Worm (Caenorhabditis elegans) whole organism, late embryonic: ENCODE measurements around the gene Y39B6A.9.
A peak's percentile ranks its signal among the peaks of the same experiment; 100 is the strongest.

Experiments used
- K09A11.1 ChIP-seq: sonication (generic microtip); optimal IDR thresholded peaks from 2 replicates; lab custom pipeline; 2017; ENCODE audit warnings: antibody characterized with exemption, mild to moderate bottlenecking, missing genetic modification characterization, missing compliant biosample characterization; ENCODE audit not compliant: insufficient read depth
- T23F11.4 ChIP-seq: fragments of 200-800 bp; sonication (Bioruptor generic); optimal IDR thresholded peaks from 2 replicates; lab custom pipeline; 2018; ENCODE audit warnings: mild to moderate bottlenecking, missing genetic modification characterization, missing compliant biosample characterization
- Y22D7AL.16 ChIP-seq: sonication (generic microtip); optimal IDR thresholded peaks from 2 replicates; lab custom pipeline; 2016; ENCODE audit warnings: missing genetic modification characterization, missing compliant biosample characterization
- ceh-14 ChIP-seq: sonication (generic microtip); optimal IDR thresholded peaks from 2 replicates; lab custom pipeline; 2016; ENCODE audit warnings: missing genotype, missing genetic modification characterization, missing compliant biosample characterization
- ceh-19 ChIP-seq: fragments of 200-800 bp; sonication (Bioruptor generic); optimal IDR thresholded peaks from 2 replicates; lab custom pipeline; 2018; ENCODE audit warnings: mild to moderate bottlenecking, missing genetic modification characterization, missing compliant biosample characterization
- ceh-2 ChIP-seq: sonication (generic microtip); optimal IDR thresholded peaks from 2 replicates; lab custom pipeline; 2016; ENCODE audit warnings: missing genotype, missing genetic modification characterization, missing compliant biosample characterization
- ceh-24 ChIP-seq: sonication (generic microtip); optimal IDR thresholded peaks from 2 replicates; lab custom pipeline; 2016; ENCODE audit warnings: mild to moderate bottlenecking, missing genetic modification characterization, missing compliant biosample characterization
- ceh-34 ChIP-seq: sonication (generic microtip); optimal IDR thresholded peaks from 2 replicates; lab custom pipeline; 2016; ENCODE audit warnings: mild to moderate bottlenecking, missing genetic modification characterization, missing compliant biosample characterization
- ceh-48 ChIP-seq: sonication (generic microtip); optimal IDR thresholded peaks from 2 replicates; lab custom pipeline; 2016; ENCODE audit warnings: missing genetic modification characterization, inconsistent platforms, missing compliant biosample characterization
- dve-1 ChIP-seq: sonication (generic microtip); optimal IDR thresholded peaks from 2 replicates; lab custom pipeline; 2017; ENCODE audit warnings: antibody characterized with exemption, mild to moderate bottlenecking, missing genetic modification characterization, missing compliant biosample characterization
- elt-2 ChIP-seq: sonication (generic microtip); optimal IDR thresholded peaks from 2 replicates; lab custom pipeline; 2016; ENCODE audit warnings: missing genetic modification reagents, missing genetic modification characterization, missing compliant biosample characterization
- elt-4 ChIP-seq: sonication (generic microtip); optimal IDR thresholded peaks from 2 replicates; lab custom pipeline; 2016; ENCODE audit warnings: missing genetic modification characterization, missing compliant biosample characterization
- ets-4 ChIP-seq: sonication (generic microtip); optimal IDR thresholded peaks from 2 replicates; lab custom pipeline; 2016; ENCODE audit warnings: missing genetic modification characterization, missing compliant biosample characterization
- fax-1 ChIP-seq: sonication (generic microtip); optimal IDR thresholded peaks from 2 replicates; lab custom pipeline; 2016; ENCODE audit warnings: missing genotype, missing genetic modification characterization, missing compliant biosample characterization
- hlh-30 ChIP-seq: sonication (generic microtip); optimal IDR thresholded peaks from 2 replicates; lab custom pipeline; 2017; ENCODE audit warnings: antibody characterized with exemption, missing genetic modification characterization, missing compliant biosample characterization; ENCODE audit not compliant: insufficient read depth
- hlh-6 ChIP-seq: sonication (generic microtip); optimal IDR thresholded peaks from 2 replicates; lab custom pipeline; 2016; ENCODE audit warnings: missing genotype, missing genetic modification characterization, missing compliant biosample characterization
- hlh-8 ChIP-seq: sonication (generic microtip); optimal IDR thresholded peaks from 2 replicates; lab custom pipeline; 2016; ENCODE audit warnings: missing genotype, missing genetic modification characterization, missing compliant biosample characterization
- lim-6 ChIP-seq: sonication (generic microtip); optimal IDR thresholded peaks from 2 replicates; lab custom pipeline; 2016; ENCODE audit warnings: missing genetic modification characterization, missing compliant biosample characterization
- lin-11 ChIP-seq: fragments of 200-800 bp; sonication (Bioruptor generic); optimal IDR thresholded peaks from 2 replicates; lab custom pipeline; 2018; ENCODE audit warnings: mild to moderate bottlenecking, missing genetic modification characterization, missing compliant biosample characterization
- madf-2 ChIP-seq: sonication (generic microtip); optimal IDR thresholded peaks from 2 replicates; lab custom pipeline; 2017; ENCODE audit warnings: missing genetic modification characterization, missing compliant biosample characterization
- mec-3 ChIP-seq: sonication (generic microtip); optimal IDR thresholded peaks from 2 replicates; lab custom pipeline; 2016; ENCODE audit warnings: borderline replicate concordance, missing genetic modification characterization, missing compliant biosample characterization
- nfya-1 ChIP-seq: sonication (generic microtip); optimal IDR thresholded peaks from 2 replicates; lab custom pipeline; 2017; ENCODE audit warnings: missing genetic modification characterization, mild to moderate bottlenecking, missing compliant biosample characterization, antibody characterized with exemption, moderate library complexity
- nhr-232 ChIP-seq: sonication (generic microtip); optimal IDR thresholded peaks from 2 replicates; lab custom pipeline; 2016; ENCODE audit warnings: missing genetic modification characterization, missing compliant biosample characterization
- pax-1 ChIP-seq: fragments of 150-350 bp; optimal IDR thresholded peaks from 2 replicates; lab custom pipeline; 2014; ENCODE audit warnings: missing biosample characterization, missing genetic modification characterization
- pha-2 ChIP-seq: sonication (generic microtip); optimal IDR thresholded peaks from 2 replicates; lab custom pipeline; 2017; ENCODE audit warnings: mild to moderate bottlenecking, missing genetic modification characterization, missing compliant biosample characterization
- pqm-1 ChIP-seq: sonication (generic microtip); optimal IDR thresholded peaks from 2 replicates; lab custom pipeline; 2016; ENCODE audit warnings: missing genetic modification characterization, missing compliant biosample characterization
- pros-1 ChIP-seq: fragments of 150-350 bp; optimal IDR thresholded peaks from 2 replicates; lab custom pipeline; 2014; ENCODE audit warnings: missing biosample characterization, missing genetic modification reagents, missing genetic modification characterization
- ref-2 ChIP-seq: sonication (generic microtip); optimal IDR thresholded peaks from 2 replicates; lab custom pipeline; 2016; ENCODE audit warnings: missing genetic modification characterization, missing compliant biosample characterization
- sdc-2 ChIP-seq: sonication (generic microtip); optimal IDR thresholded peaks from 2 replicates; lab custom pipeline; 2016; ENCODE audit warnings: missing genotype, missing genetic modification characterization, missing compliant biosample characterization
- sox-2 ChIP-seq: fragments of 200-800 bp; sonication (Bioruptor generic); IDR thresholded peaks from 2 replicates; pipeline ENCODE4 v1.3.6; 2022; ENCODE audit warnings: missing genetic modification reagents, missing genetic modification characterization, missing compliant biosample characterization
- sox-4 ChIP-seq: sonication (generic microtip); optimal IDR thresholded peaks from 2 replicates; lab custom pipeline; 2017; ENCODE audit warnings: mild to moderate bottlenecking, missing genetic modification characterization, inconsistent platforms, missing compliant biosample characterization
- tbx-2 ChIP-seq: sonication (generic microtip); optimal IDR thresholded peaks from 2 replicates; lab custom pipeline; 2016; ENCODE audit warnings: missing genetic modification characterization, missing compliant biosample characterization
- tbx-7 ChIP-seq: sonication (generic microtip); optimal IDR thresholded peaks from 2 replicates; lab custom pipeline; 2016; ENCODE audit warnings: missing genotype, missing genetic modification characterization, missing compliant biosample characterization
- unc-3 ChIP-seq, 2 experiments: fragments of 200-800 bp in 1 of 2; sonication (Bioruptor generic) in 1 of 2; sonication (generic microtip) in 1 of 2; conservative IDR thresholded peaks in 1 of 2; optimal IDR thresholded peaks in 1 of 2; 2 replicates each; pipeline versions ENCODE4 v1.3.6 to Lab custom; 2016 to 2022; ENCODE audit warnings: missing compliant biosample characterization in 2 of 2, missing genetic modification characterization in 2 of 2, missing genetic modification reagents in 1 of 2
- unc-42 ChIP-seq: sonication (generic microtip); optimal IDR thresholded peaks from 2 replicates; lab custom pipeline; 2016; ENCODE audit warnings: missing genotype, missing genetic modification characterization, missing compliant biosample characterization
- zip-5 ChIP-seq: sonication (generic microtip); optimal IDR thresholded peaks from 2 replicates; lab custom pipeline; 2016; ENCODE audit warnings: missing genetic modification characterization, missing compliant biosample characterization
- ztf-16 ChIP-seq: sonication (generic microtip); optimal IDR thresholded peaks from 2 replicates; lab custom pipeline; 2017; ENCODE audit warnings: missing genetic modification characterization, missing compliant biosample characterization

Gene Y39B6A.9

ce11 chrV:19148350-19148749 is 12.0 kb downstream of the Y39B6A.9 start:
- TF ChIP-seq hlh-6 (tag; lab: Kevin White, UChicago) (peak; percentile 16), sdc-2 (tag; lab: Kevin White, UChicago) (no peak), mec-3 (peak; percentile 64), ceh-14 (tag; lab: Kevin White, UChicago) (no peak), lin-11 (tag; lab: Kevin White, UChicago) (no peak), ceh-2 (no peak), Y22D7AL.16 (tag; lab: Kevin White, UChicago) (no peak), pqm-1 (tag; lab: Kevin White, UChicago) (no peak), nhr-232 (tag; lab: Kevin White, UChicago) (no peak), pax-1 (tag; lab: Kevin White, UChicago) (no peak), unc-42 (tag; lab: Kevin White, UChicago) (no peak)

- TF ChIP-seq ceh-48 (tag; lab: Kevin White, UChicago) = no peak
- no peak for TF ChIP-seq T23F11.4 (GFP tag; lab: Kevin White, UChicago)
- no peak for TF ChIP-seq tbx-2 (tag; lab: Kevin White, UChicago)
- TF ChIP-seq ceh-24 (tag; lab: Kevin White, UChicago) = no peak
- no peak for TF ChIP-seq dve-1 (tag; lab: Kevin White, UChicago)
- TF ChIP-seq fax-1 = no peak
- no peak for TF ChIP-seq tbx-7 (tag; lab: Kevin White, UChicago)
- no peak for TF ChIP-seq sox-4 (tag; lab: Kevin White, UChicago)
- TF ChIP-seq madf-2 (tag; lab: Kevin White, UChicago) = no peak
- no peak for TF ChIP-seq hlh-8 (tag; lab: Kevin White, UChicago)
- no peak for TF ChIP-seq sox-2 (GFP tag; lab: Robert Waterston, UW)
- no peak for TF ChIP-seq elt-2
- TF ChIP-seq lin-11 (tag; lab: Kevin White, UChicago) = no peak
- TF ChIP-seq nfya-1 (tag; lab: Kevin White, UChicago) = no peak
- no peak for TF ChIP-seq unc-3 (GFP tag; conservative IDR thresholded peaks at IDR 0.05; lab: Robert Waterston, UW)
- TF ChIP-seq unc-3 (tag; optimal IDR thresholded peaks at IDR 0.05; lab: Kevin White, UChicago) = no peak
- no peak for TF ChIP-seq ceh-14 (tag; lab: Kevin White, UChicago)
Observed at ce11 chrV:19149057-19149456, 12.8 kb downstream of the Y39B6A.9 start, which contains the start of gene Y39B6A.7. Gene Y39B6A.7, minus strand, starts transcription at chrV:19149157.

ce11 chrV:19152328-19152727 is 16.0 kb downstream of the Y39B6A.9 start, which contains the start of gene Y39B6A.69:
Gene Y39B6A.69, minus strand, starts transcription at chrV:19152428.
- TF ChIP-seq elt-2 (no peak), ztf-16 (no peak), hlh-30 (tag; lab: Kevin White, UChicago) (no peak), ets-4 (tag; lab: Kevin White, UChicago) (no peak), elt-4 (tag; lab: Kevin White, UChicago) (no peak), pros-1 (tag; lab: Kevin White, UChicago) (no peak), lim-6 (tag; lab: Kevin White, UChicago) (no peak), K09A11.1 (tag; lab: Kevin White, UChicago) (no peak), ref-2 (tag; lab: Kevin White, UChicago) (no peak), tbx-7 (tag; lab: Kevin White, UChicago) (no peak), sox-4 (tag; lab: Kevin White, UChicago) (no peak)

- TF ChIP-seq ceh-19 (GFP tag; lab: Kevin White, UChicago) = peak; percentile 21
- TF ChIP-seq zip-5 = no peak
- TF ChIP-seq pros-1 (tag; lab: Kevin White, UChicago) = no peak
- TF ChIP-seq pha-2 (tag; lab: Kevin White, UChicago) = peak; percentile 31
- peak; percentile 53 for TF ChIP-seq ceh-34 (tag; lab: Kevin White, UChicago)
Observed at ce11 chrV:19153244-19153643, 16.9 kb downstream of the Y39B6A.9 start.
